Fruit fly (Drosophila melanogaster) whole organism, embryonic: ENCODE data around the gene Mccc1.
A peak's percentile ranks its signal among the peaks of the same experiment; 100 is the strongest.

Source experiments
- C15 ChIP-seq: fragments of 200-800 bp; sonication (Bioruptor generic); IDR thresholded peaks from 3 replicates; pipeline ENCODE4 v1.3.6; 2022; ENCODE audit warnings: missing biosample characterization, missing genetic modification characterization
- CG10431 ChIP-seq: fragments of 200-800 bp; sonication (Bioruptor generic); optimal IDR thresholded peaks from 3 replicates; lab custom pipeline; 2018; ENCODE audit warnings: missing biosample characterization, mild to moderate bottlenecking, missing genetic modification characterization
- CG10654 ChIP-seq: fragments of 200-800 bp; sonication (Bioruptor generic); optimal IDR thresholded peaks from 2 replicates; lab custom pipeline; 2016; ENCODE audit warnings: missing biosample characterization, missing genetic modification characterization
- CG11085 ChIP-seq: fragments of 200-800 bp; sonication (Bioruptor generic); IDR thresholded peaks from 2 replicates; pipeline ENCODE4 v1.3.6; 2022; ENCODE audit warnings: missing biosample characterization, missing genetic modification characterization
- CG12071 ChIP-seq: fragments of 200-800 bp; sonication (Bioruptor generic); optimal IDR thresholded peaks from 3 replicates; lab custom pipeline; 2018; ENCODE audit warnings: missing biosample characterization, mild to moderate bottlenecking, missing genetic modification characterization
- CG1233 ChIP-seq: fragments of 200-800 bp; sonication (Bioruptor generic); optimal IDR thresholded peaks from 4 replicates; lab custom pipeline; 2018; ENCODE audit warnings: missing biosample characterization, mild to moderate bottlenecking, missing genetic modification characterization
- CG12659 ChIP-seq: fragments of 200-800 bp; sonication (Bioruptor generic); optimal IDR thresholded peaks from 3 replicates; lab custom pipeline; 2017; ENCODE audit warnings: mild to moderate bottlenecking, missing biosample characterization, missing genetic modification reagents, missing genetic modification characterization
- CG1529 ChIP-seq: fragments of 200-800 bp; sonication (Bioruptor generic); optimal IDR thresholded peaks from 3 replicates; lab custom pipeline; 2018; ENCODE audit warnings: missing biosample characterization, missing genetic modification characterization
- CG16813 ChIP-seq: fragments of 200-800 bp; sonication (Bioruptor generic); IDR thresholded peaks from 3 replicates; pipeline ENCODE4 v1.3.6; 2022; ENCODE audit warnings: missing biosample characterization, missing genetic modification characterization; ENCODE audit not compliant: partially characterized antibody
- CG1832 ChIP-seq: fragments of 200-800 bp; sonication (Bioruptor generic); optimal IDR thresholded peaks from 2 replicates; lab custom pipeline; 2017; ENCODE audit warnings: missing biosample characterization, mild to moderate bottlenecking, missing genetic modification characterization, inconsistent platforms
- CG30403 ChIP-seq: fragments of 200-800 bp; sonication (Bioruptor generic); optimal IDR thresholded peaks from 3 replicates; lab custom pipeline; 2016; ENCODE audit warnings: missing biosample characterization, missing genetic modification characterization
- CG34376 ChIP-seq: fragments of 200-800 bp; sonication (Bioruptor generic); optimal IDR thresholded peaks from 2 replicates; lab custom pipeline; 2018; ENCODE audit warnings: missing biosample characterization, mild to moderate bottlenecking, missing genetic modification characterization
- CG3847 ChIP-seq: fragments of 200-800 bp; sonication (Bioruptor generic); IDR thresholded peaks from 2 replicates; pipeline ENCODE4 v1.3.6; 2022; ENCODE audit warnings: missing biosample characterization, missing genetic modification characterization
- CG4360 ChIP-seq: fragments of 200-800 bp; sonication (Bioruptor generic); IDR thresholded peaks from 2 replicates; pipeline ENCODE4 v1.3.6; 2022; ENCODE audit warnings: missing biosample characterization, missing genetic modification characterization
- CG4424 ChIP-seq: fragments of 200-800 bp; sonication (Bioruptor generic); optimal IDR thresholded peaks from 3 replicates; lab custom pipeline; 2016; ENCODE audit warnings: missing biosample characterization, missing genetic modification characterization
- CG5953 ChIP-seq: fragments of 200-800 bp; sonication (Bioruptor generic); IDR thresholded peaks from 2 replicates; pipeline ENCODE4 v1.3.6; 2022; ENCODE audit warnings: missing biosample characterization, missing genetic modification characterization
- CG9215 ChIP-seq: fragments of 200-800 bp; sonication (Bioruptor generic); IDR thresholded peaks from 2 replicates; pipeline ENCODE4 v1.3.6; 2022; ENCODE audit warnings: missing biosample characterization, missing genetic modification characterization
- Deaf1 ChIP-seq: fragments of 200-800 bp; optimal IDR thresholded peaks from 3 replicates; lab custom pipeline; 2019; ENCODE audit warnings: missing biosample characterization, mild to moderate bottlenecking, missing genetic modification characterization, moderate library complexity
- Dp ChIP-seq: fragments of 200-800 bp; sonication (Bioruptor generic); optimal IDR thresholded peaks from 2 replicates; lab custom pipeline; 2018; ENCODE audit warnings: missing biosample characterization, mild to moderate bottlenecking, missing genetic modification characterization, moderate library complexity
- Dref ChIP-seq: fragments of 200-800 bp; sonication (Bioruptor generic); IDR thresholded peaks from 2 replicates; pipeline ENCODE4 v1.3.6; 2022; ENCODE audit warnings: missing biosample characterization, missing genetic modification characterization
- E2f2 ChIP-seq: fragments of 200-800 bp; sonication (Bioruptor generic); IDR thresholded peaks from 2 replicates; pipeline ENCODE4 v1.3.6; 2022; ENCODE audit warnings: missing biosample characterization, missing genetic modification characterization
- Ets97D ChIP-seq: fragments of 200-800 bp; sonication (Bioruptor generic); optimal IDR thresholded peaks from 3 replicates; lab custom pipeline; 2016; ENCODE audit warnings: missing biosample characterization, missing genetic modification characterization
- HHEX ChIP-seq: fragments of 200-800 bp; sonication (Bioruptor generic); optimal IDR thresholded peaks from 3 replicates; lab custom pipeline; 2017; ENCODE audit warnings: missing biosample characterization, mild to moderate bottlenecking, missing genetic modification characterization, missing genetic modification reagents
- Hey ChIP-seq: fragments of 200-800 bp; sonication (Bioruptor generic); optimal IDR thresholded peaks from 3 replicates; lab custom pipeline; 2018; ENCODE audit warnings: missing biosample characterization, mild to moderate bottlenecking, missing genetic modification characterization
- Hmr ChIP-seq: fragments of 200-800 bp; sonication (Bioruptor generic); optimal IDR thresholded peaks from 3 replicates; lab custom pipeline; 2017; ENCODE audit warnings: mild to moderate bottlenecking, missing biosample characterization, missing genetic modification reagents, missing genetic modification characterization
- Meics ChIP-seq: fragments of 200-800 bp; sonication (Bioruptor generic); optimal IDR thresholded peaks from 2 replicates; lab custom pipeline; 2017; ENCODE audit warnings: missing biosample characterization, mild to moderate bottlenecking, missing genetic modification characterization
- Pdp1 ChIP-seq, 2 experiments: fragments of 200-800 bp; sonication (Bioruptor generic); optimal IDR thresholded peaks; 3 replicates each; lab custom pipeline; 2016; ENCODE audit warnings: missing biosample characterization in 2 of 2, missing genetic modification characterization in 2 of 2, mild to moderate bottlenecking in 1 of 2, moderate library complexity in 1 of 2
- Poxn ChIP-seq: fragments of 200-800 bp; sonication (Bioruptor generic); IDR thresholded peaks from 2 replicates; pipeline ENCODE4 v1.3.6; 2022; ENCODE audit warnings: missing biosample characterization, missing genetic modification characterization
- Trl ChIP-seq, 3 experiments: fragments of >200 bp in 2 of 3; fragments of 200-800 bp in 1 of 3; sonication (Bioruptor generic) in 1 of 3; optimal IDR thresholded peaks; 2 replicates in 1 of 3; 3 replicates in 2 of 3; lab custom pipeline; 2016 to 2017; ENCODE audit warnings: missing biosample characterization in 1 of 3, missing genetic modification characterization in 1 of 3
- Xbp1 ChIP-seq: fragments of 200-800 bp; sonication (Bioruptor generic); optimal IDR thresholded peaks from 3 replicates; lab custom pipeline; 2016; ENCODE audit warnings: missing biosample characterization, mild to moderate bottlenecking, missing genetic modification characterization
- Xrp1 ChIP-seq: fragments of 200-800 bp; sonication (Bioruptor generic); IDR thresholded peaks from 2 replicates; pipeline ENCODE4 v1.3.6; 2022; ENCODE audit warnings: missing biosample characterization, missing genetic modification characterization
- chinmo ChIP-seq: fragments of 200-800 bp; sonication (Bioruptor generic); IDR thresholded peaks from 4 replicates; pipeline ENCODE4 v1.3.6; 2022; ENCODE audit warnings: missing biosample characterization, missing genetic modification characterization; ENCODE audit not compliant: partially characterized antibody
- dysf ChIP-seq: fragments of 200-800 bp; sonication (Bioruptor generic); IDR thresholded peaks from 3 replicates; pipeline ENCODE4 v1.3.6; 2022; ENCODE audit warnings: missing biosample characterization, missing genetic modification characterization
- gcm ChIP-seq: fragments of 200-800 bp; sonication (Bioruptor generic); optimal IDR thresholded peaks from 2 replicates; lab custom pipeline; 2019; ENCODE audit warnings: missing biosample characterization, mild to moderate bottlenecking, missing genetic modification characterization, moderate library complexity
- her ChIP-seq: fragments of 200-800 bp; sonication (Bioruptor generic); optimal IDR thresholded peaks from 2 replicates; lab custom pipeline; 2016; ENCODE audit warnings: missing biosample characterization, missing genetic modification characterization
- jumu ChIP-seq: fragments of 200-800 bp; sonication (Bioruptor generic); optimal IDR thresholded peaks from 3 replicates; lab custom pipeline; 2016; ENCODE audit warnings: missing biosample characterization, missing genetic modification characterization
- knrl ChIP-seq: fragments of 200-800 bp; sonication (Bioruptor generic); IDR thresholded peaks from 3 replicates; pipeline ENCODE4 v1.3.6; 2022; ENCODE audit warnings: missing biosample characterization, missing genetic modification characterization; ENCODE audit not compliant: partially characterized antibody
- lab ChIP-seq: fragments of 200-800 bp; sonication (Bioruptor generic); optimal IDR thresholded peaks from 3 replicates; lab custom pipeline; 2017; ENCODE audit warnings: missing biosample characterization, missing genetic modification characterization, mild to moderate bottlenecking, moderate library complexity, missing genetic modification reagents
- mirr ChIP-seq: fragments of 200-800 bp; sonication (Bioruptor generic); optimal IDR thresholded peaks from 3 replicates; lab custom pipeline; 2018; ENCODE audit warnings: missing biosample characterization, mild to moderate bottlenecking, missing genetic modification characterization
- mld ChIP-seq: fragments of 200-800 bp; sonication (Bioruptor generic); IDR thresholded peaks from 3 replicates; pipeline ENCODE4 v1.3.6; 2022; ENCODE audit warnings: missing biosample characterization, missing genetic modification characterization; ENCODE audit not compliant: partially characterized antibody
- nom ChIP-seq: fragments of 200-800 bp; sonication (Bioruptor generic); optimal IDR thresholded peaks from 2 replicates; lab custom pipeline; 2017; ENCODE audit warnings: missing biosample characterization, missing genetic modification characterization, mild to moderate bottlenecking, moderate library complexity, missing genetic modification reagents
- org-1 ChIP-seq: fragments of 200-800 bp; sonication (Bioruptor generic); optimal IDR thresholded peaks from 2 replicates; lab custom pipeline; 2017; ENCODE audit warnings: missing biosample characterization, missing genetic modification characterization
- pan ChIP-seq, 4 experiments: fragments of >200 bp in 3 of 4; fragments of 200-800 bp in 1 of 4; sonication (Bioruptor generic) in 1 of 4; optimal IDR thresholded peaks in 3 of 4; IDR thresholded peaks in 1 of 4; 2 replicates each; pipeline versions ENCODE4 v1.3.6 to Lab custom; 2017 to 2022; ENCODE audit warnings: missing biosample characterization in 2 of 4, missing genetic modification characterization in 2 of 4, mixed read lengths in 1 of 4
- pita ChIP-seq: fragments of 200-800 bp; sonication (Bioruptor generic); optimal IDR thresholded peaks from 2 replicates; lab custom pipeline; 2017; ENCODE audit warnings: missing biosample characterization, mild to moderate bottlenecking, missing genetic modification characterization
- pum ChIP-seq: fragments of 200-800 bp; sonication (Bioruptor generic); optimal IDR thresholded peaks from 2 replicates; lab custom pipeline; 2016; ENCODE audit warnings: missing biosample characterization, missing genetic modification characterization
- ranshi ChIP-seq: fragments of 200-800 bp; sonication (Bioruptor generic); IDR thresholded peaks from 2 replicates; pipeline ENCODE4 v1.3.6; 2022; ENCODE audit warnings: missing biosample characterization, missing genetic modification characterization
- repo ChIP-seq: fragments of 200-800 bp; sonication (Bioruptor generic); optimal IDR thresholded peaks from 2 replicates; lab custom pipeline; 2016; ENCODE audit warnings: missing biosample characterization, missing genetic modification characterization
- sens-2 ChIP-seq: fragments of 200-800 bp; sonication (Bioruptor generic); IDR thresholded peaks from 2 replicates; pipeline ENCODE4 v1.3.6; 2022; ENCODE audit warnings: missing biosample characterization, missing genetic modification characterization
- tgo ChIP-seq: fragments of 200-800 bp; sonication (Bioruptor generic); IDR thresholded peaks from 3 replicates; pipeline ENCODE4 v1.3.6; 2022; ENCODE audit warnings: missing biosample characterization, missing genetic modification characterization
- zen ChIP-seq: fragments of 200-800 bp; sonication (Bioruptor generic); optimal IDR thresholded peaks from 3 replicates; lab custom pipeline; 2018; ENCODE audit warnings: missing biosample characterization, mild to moderate bottlenecking, missing genetic modification characterization, moderate library complexity

Gene Mccc1

dm6 chr3R:31745629-31746081, 48.1 kb downstream of the Mccc1 start, which contains the start of gene awd (continued):
- TF ChIP-seq CG1832 (GFP tag; lab: Kevin White, UChicago) (no peak), Xbp1 (GFP tag; lab: Kevin White, UChicago) (no peak), CG10431 (no peak), tgo (GFP tag; lab: Robert Waterston, UW) (no peak), CG1529 (GFP tag; lab: Kevin White, UChicago) (no peak), org-1 (GFP tag; lab: Kevin White, UChicago) (no peak), CG3847 (GFP tag; lab: Robert Waterston, UW) (no peak), sens-2 (GFP tag; lab: Robert Waterston, UW) (no peak), CG16813 (GFP tag; lab: Robert Waterston, UW) (peak; percentile 35; the same call in 1 of the 3 replicates), jumu (no peak), CG30403 (GFP tag; lab: Kevin White, UChicago) (no peak), CG12071 (no peak), her (GFP tag; lab: Kevin White, UChicago) (peak; percentile 77), lab (GFP tag; lab: Kevin White, UChicago) (no peak), CG5953 (GFP tag; lab: Robert Waterston, UW) (no peak), Deaf1 (tag; lab: Kevin White, UChicago) (peak; percentile 15), nom (peak; percentile 68), Pdp1 (GFP tag; optimal IDR thresholded peaks at IDR 0.05; lab: Kevin White, UChicago) (peak in 1 of 2 experiments; percentile 4), chinmo (GFP tag; lab: Robert Waterston, UW) (0 out of 4 replicates have a peak, but pooled peaks have one; percentile 44), Dp (GFP tag; lab: Kevin White, UChicago) (peak; percentile 68), mirr (no peak), pita (GFP tag; lab: Kevin White, UChicago) (no peak), E2f2 (GFP tag; lab: Robert Waterston, UW) (peak; percentile 74), gcm (no peak), C15 (GFP tag; lab: Robert Waterston, UW) (no peak), Trl (optimal IDR thresholded peaks at IDR 0.05; lab: Kevin White, UChicago) (no peak), Trl (GFP tag; optimal IDR thresholded peaks at IDR 0.05; lab: Kevin White, UChicago) (no peak), mld (GFP tag; lab: Robert Waterston, UW) (no peak), CG4424 (GFP tag; lab: Kevin White, UChicago) (no peak), CG12659 (GFP tag; lab: Kevin White, UChicago) (peak; percentile 75), knrl (GFP tag; lab: Robert Waterston, UW) (0 out of 3 replicates have a peak, but pooled peaks have one; percentile 18), Hmr (GFP tag; lab: Kevin White, UChicago) (no peak), pan (optimal IDR thresholded peaks at IDR 0.05; lab: Kevin White, UChicago) (no peak), pan (GFP tag; optimal IDR thresholded peaks at IDR 0.05 in 1 of 2, IDR thresholded peaks at IDR 0.05 in 1 of 2) (no peak), Hey (tag; lab: Kevin White, UChicago) (no peak), Dref (peak; percentile 48), CG9215 (no peak), repo (GFP tag; lab: Kevin White, UChicago) (no peak), Ets97D (GFP tag; lab: Kevin White, UChicago) (peak; percentile 17), ranshi (GFP tag; lab: Robert Waterston, UW) (no peak), CG34376 (GFP tag; lab: Kevin White, UChicago) (no peak), CG4360 (GFP tag; lab: Robert Waterston, UW) (no peak), HHEX (GFP tag; lab: Kevin White, UChicago) (no peak), CG10654 (GFP tag; lab: Kevin White, UChicago) (no peak), CG11085 (no peak), zen (tag; lab: Kevin White, UChicago) (no peak), Meics (GFP tag; lab: Kevin White, UChicago) (no peak), Xrp1 (GFP tag; lab: Robert Waterston, UW) (no peak), pum (no peak), Poxn (no peak), CG1233 (GFP tag; lab: Kevin White, UChicago) (no peak), dysf (no peak)
